Fruit fly (Drosophila melanogaster) whole organism, embryonic: ENCODE results near the gene CG13690.

Source experiments
- ATbp ChIP-seq: fragments of 200-800 bp; sonication (Bioruptor generic); optimal IDR thresholded peaks from 2 replicates; lab custom pipeline; 2017; ENCODE audit warnings: missing biosample characterization, mild to moderate bottlenecking, missing genetic modification characterization, missing genetic modification reagents
- Aef1 ChIP-seq: fragments of 200-800 bp; sonication (Bioruptor generic); IDR thresholded peaks from 3 replicates; pipeline ENCODE4 v1.3.6; 2022; ENCODE audit warnings: missing biosample characterization, missing genetic modification characterization
- Antp ChIP-seq: fragments of 200-800 bp; sonication (Bioruptor generic); optimal IDR thresholded peaks from 3 replicates; lab custom pipeline; 2016; ENCODE audit warnings: missing biosample characterization, missing genetic modification characterization
- Bteb2 ChIP-seq: fragments of 200-800 bp; sonication (Bioruptor generic); optimal IDR thresholded peaks from 2 replicates; lab custom pipeline; 2016; ENCODE audit warnings: missing biosample characterization, missing genetic modification characterization
- CG10147 ChIP-seq: fragments of 200-800 bp; sonication (Bioruptor generic); optimal IDR thresholded peaks from 2 replicates; lab custom pipeline; 2019; ENCODE audit warnings: missing biosample characterization, mild to moderate bottlenecking, missing genetic modification characterization, moderate library complexity
- CG10979 ChIP-seq: fragments of 200-800 bp; sonication (Bioruptor generic); optimal IDR thresholded peaks from 2 replicates; lab custom pipeline; 2018; ENCODE audit warnings: missing biosample characterization, mild to moderate bottlenecking, missing genetic modification characterization, moderate library complexity
- CG12155 ChIP-seq: fragments of 200-800 bp; sonication (Bioruptor generic); optimal IDR thresholded peaks from 3 replicates; lab custom pipeline; 2016; ENCODE audit warnings: missing biosample characterization, missing genetic modification characterization
- CG14667 ChIP-seq: fragments of 200-800 bp; sonication (Bioruptor generic); IDR thresholded peaks from 2 replicates; pipeline ENCODE4 v1.3.6; 2022; ENCODE audit warnings: missing biosample characterization, missing genetic modification characterization
- CG15269 ChIP-seq: fragments of 200-800 bp; sonication (Bioruptor generic); optimal IDR thresholded peaks from 2 replicates; lab custom pipeline; 2018; ENCODE audit warnings: missing biosample characterization, mild to moderate bottlenecking, missing genetic modification characterization, moderate library complexity
- CG15479 ChIP-seq: fragments of 200-800 bp; sonication (Bioruptor generic); optimal IDR thresholded peaks from 3 replicates; lab custom pipeline; 2019; ENCODE audit warnings: missing biosample characterization, mild to moderate bottlenecking, missing genetic modification characterization, moderate library complexity
- CG16815 ChIP-seq: fragments of 200-800 bp; sonication (Bioruptor generic); optimal IDR thresholded peaks from 3 replicates; lab custom pipeline; 2017; ENCODE audit warnings: missing biosample characterization, mild to moderate bottlenecking, missing genetic modification characterization
- CG18262 ChIP-seq: fragments of 200-800 bp; optimal IDR thresholded peaks from 3 replicates; lab custom pipeline; 2019; ENCODE audit warnings: missing biosample characterization, mild to moderate bottlenecking, missing genetic modification characterization, moderate library complexity
- CG18599 ChIP-seq: fragments of 200-800 bp; sonication (Bioruptor generic); optimal IDR thresholded peaks from 3 replicates; lab custom pipeline; 2017; ENCODE audit warnings: missing biosample characterization, missing genetic modification characterization, mild to moderate bottlenecking, moderate library complexity, missing genetic modification reagents
- CG2202 ChIP-seq: fragments of 200-800 bp; sonication (Bioruptor generic); optimal IDR thresholded peaks from 2 replicates; lab custom pipeline; 2018; ENCODE audit warnings: missing biosample characterization, mild to moderate bottlenecking, missing genetic modification characterization
- CG2712 ChIP-seq: fragments of 200-800 bp; optimal IDR thresholded peaks from 3 replicates; lab custom pipeline; 2019; ENCODE audit warnings: missing biosample characterization, mild to moderate bottlenecking, missing genetic modification characterization, moderate library complexity
- CG32767 ChIP-seq: fragments of 200-800 bp; sonication (Bioruptor generic); IDR thresholded peaks from 2 replicates; pipeline ENCODE4 v1.3.6; 2022; ENCODE audit warnings: missing biosample characterization, missing genetic modification characterization
- CG3847 ChIP-seq: fragments of 200-800 bp; sonication (Bioruptor generic); IDR thresholded peaks from 2 replicates; pipeline ENCODE4 v1.3.6; 2022; ENCODE audit warnings: missing biosample characterization, missing genetic modification characterization
- CG4360 ChIP-seq: fragments of 200-800 bp; sonication (Bioruptor generic); IDR thresholded peaks from 2 replicates; pipeline ENCODE4 v1.3.6; 2022; ENCODE audit warnings: missing biosample characterization, missing genetic modification characterization
- CG4424 ChIP-seq: fragments of 200-800 bp; sonication (Bioruptor generic); optimal IDR thresholded peaks from 3 replicates; lab custom pipeline; 2016; ENCODE audit warnings: missing biosample characterization, missing genetic modification characterization
- CG6175 ChIP-seq: fragments of 200-800 bp; sonication (Bioruptor generic); IDR thresholded peaks from 3 replicates; pipeline ENCODE4 v1.3.6; 2022; ENCODE audit warnings: missing biosample characterization, missing genetic modification characterization
- CG6272 ChIP-seq: fragments of 200-800 bp; sonication (Bioruptor generic); IDR thresholded peaks from 2 replicates; pipeline ENCODE4 v1.3.6; 2022; ENCODE audit warnings: missing biosample characterization, missing genetic modification characterization
- CG6791 ChIP-seq: fragments of 200-800 bp; sonication (Bioruptor generic); IDR thresholded peaks from 3 replicates; pipeline ENCODE4 v1.3.6; 2022; ENCODE audit warnings: missing biosample characterization, missing genetic modification characterization; ENCODE audit not compliant: partially characterized antibody
- CG6854 ChIP-seq: fragments of 200-800 bp; sonication (Bioruptor generic); optimal IDR thresholded peaks from 3 replicates; lab custom pipeline; 2017; ENCODE audit warnings: missing biosample characterization, mild to moderate bottlenecking, missing genetic modification characterization
- CG8281 ChIP-seq: fragments of 200-800 bp; sonication (Bioruptor generic); optimal IDR thresholded peaks from 2 replicates; lab custom pipeline; 2018; ENCODE audit warnings: missing biosample characterization, mild to moderate bottlenecking, missing genetic modification characterization, moderate library complexity
- CG8478 ChIP-seq: fragments of >200 bp; optimal IDR thresholded peaks from 2 replicates; lab custom pipeline; 2018
- Dek ChIP-seq: fragments of 200-800 bp; sonication (Bioruptor generic); optimal IDR thresholded peaks from 3 replicates; lab custom pipeline; 2019; ENCODE audit warnings: missing biosample characterization, mild to moderate bottlenecking, missing genetic modification characterization, moderate library complexity
- Dip2 ChIP-seq: fragments of 200-800 bp; sonication (Bioruptor generic); IDR thresholded peaks from 2 replicates; pipeline ENCODE4 v1.3.6; 2022; ENCODE audit warnings: missing biosample characterization, missing genetic modification characterization
- HLH4C ChIP-seq: fragments of 200-800 bp; sonication (Bioruptor generic); IDR thresholded peaks from 3 replicates; pipeline ENCODE4 v1.3.6; 2022; ENCODE audit warnings: missing biosample characterization, missing genetic modification characterization; ENCODE audit not compliant: partially characterized antibody
- Max ChIP-seq: fragments of 200-800 bp; sonication (Bioruptor generic); optimal IDR thresholded peaks from 2 replicates; lab custom pipeline; 2016; ENCODE audit warnings: missing biosample characterization, mild to moderate bottlenecking, missing genetic modification characterization
- Meics ChIP-seq: fragments of 200-800 bp; sonication (Bioruptor generic); optimal IDR thresholded peaks from 2 replicates; lab custom pipeline; 2017; ENCODE audit warnings: missing biosample characterization, mild to moderate bottlenecking, missing genetic modification characterization
- Optix ChIP-seq: fragments of 200-800 bp; sonication (Bioruptor generic); IDR thresholded peaks from 3 replicates; pipeline ENCODE4 v1.3.6; 2022; ENCODE audit warnings: missing biosample characterization, missing genetic modification characterization
- Ptx1 ChIP-seq: fragments of 200-800 bp; sonication (Bioruptor generic); IDR thresholded peaks from 2 replicates; pipeline ENCODE4 v1.3.6; 2022; ENCODE audit warnings: missing biosample characterization, missing genetic modification characterization
- Sin3A ChIP-seq: fragments of >200 bp; optimal IDR thresholded peaks from 2 replicates; lab custom pipeline; 2018
- Sox102F ChIP-seq: fragments of 200-800 bp; sonication (Bioruptor generic); optimal IDR thresholded peaks from 2 replicates; lab custom pipeline; 2018; ENCODE audit warnings: missing biosample characterization, mild to moderate bottlenecking, missing genetic modification characterization, moderate library complexity
- ash1 ChIP-seq: fragments of 200-800 bp; sonication (Bioruptor generic); optimal IDR thresholded peaks from 2 replicates; lab custom pipeline; 2018; ENCODE audit warnings: missing biosample characterization, mild to moderate bottlenecking, missing genetic modification characterization
- az2 ChIP-seq: fragments of 200-800 bp; sonication (Bioruptor generic); optimal IDR thresholded peaks from 3 replicates; lab custom pipeline; 2016; ENCODE audit warnings: missing biosample characterization, missing genetic modification characterization
- bcd ChIP-seq: fragments of 200-800 bp; sonication (Bioruptor generic); optimal IDR thresholded peaks from 2 replicates; lab custom pipeline; 2017; ENCODE audit warnings: missing biosample characterization, mild to moderate bottlenecking, missing genetic modification characterization
- bsh ChIP-seq, 2 experiments: fragments of 200-800 bp; sonication (Bioruptor generic); optimal IDR thresholded peaks; 2 replicates each; lab custom pipeline; 2017 to 2018; ENCODE audit warnings: mild to moderate bottlenecking in 2 of 2, missing biosample characterization in 2 of 2, missing genetic modification characterization in 2 of 2, moderate library complexity in 1 of 2
- crc ChIP-seq: fragments of 200-800 bp; sonication (Bioruptor generic); optimal IDR thresholded peaks from 2 replicates; lab custom pipeline; 2016; ENCODE audit warnings: missing biosample characterization, missing genetic modification characterization
- grau ChIP-seq: fragments of 200-800 bp; optimal IDR thresholded peaks from 3 replicates; lab custom pipeline; 2019; ENCODE audit warnings: missing biosample characterization, mild to moderate bottlenecking, missing genetic modification characterization, moderate library complexity
- kni ChIP-seq: fragments of 200-800 bp; sonication (Bioruptor generic); optimal IDR thresholded peaks from 3 replicates; lab custom pipeline; 2017; ENCODE audit warnings: mild to moderate bottlenecking, missing biosample characterization, missing genetic modification reagents, missing genetic modification characterization
- mam ChIP-seq: fragments of 200-800 bp; sonication (Bioruptor generic); optimal IDR thresholded peaks from 3 replicates; lab custom pipeline; 2016; ENCODE audit warnings: missing biosample characterization, missing genetic modification characterization
- mirr ChIP-seq: fragments of 200-800 bp; sonication (Bioruptor generic); optimal IDR thresholded peaks from 3 replicates; lab custom pipeline; 2018; ENCODE audit warnings: missing biosample characterization, mild to moderate bottlenecking, missing genetic modification characterization
- mld ChIP-seq: fragments of 200-800 bp; sonication (Bioruptor generic); IDR thresholded peaks from 3 replicates; pipeline ENCODE4 v1.3.6; 2022; ENCODE audit warnings: missing biosample characterization, missing genetic modification characterization; ENCODE audit not compliant: partially characterized antibody
- pb ChIP-seq: fragments of 200-800 bp; sonication (Bioruptor generic); optimal IDR thresholded peaks from 3 replicates; lab custom pipeline; 2016; ENCODE audit warnings: missing biosample characterization, missing genetic modification characterization
- slou ChIP-seq: fragments of 200-800 bp; sonication (Bioruptor generic); optimal IDR thresholded peaks from 3 replicates; lab custom pipeline; 2016; ENCODE audit warnings: missing biosample characterization, missing genetic modification characterization
- ssp ChIP-seq: fragments of 200-800 bp; sonication (Bioruptor generic); IDR thresholded peaks from 2 replicates; pipeline ENCODE4 v1.3.6; 2022; ENCODE audit warnings: missing biosample characterization, missing genetic modification characterization
- toy ChIP-seq: fragments of 200-800 bp; sonication (Bioruptor generic); IDR thresholded peaks from 2 replicates; pipeline ENCODE4 v1.3.6; 2022; ENCODE audit warnings: missing biosample characterization, missing genetic modification characterization
- vfl ChIP-seq: fragments of 200-800 bp; sonication (Bioruptor generic); optimal IDR thresholded peaks from 2 replicates; lab custom pipeline; 2016; ENCODE audit warnings: missing biosample characterization, missing genetic modification characterization
- wor ChIP-seq: fragments of 200-800 bp; sonication (Bioruptor generic); IDR thresholded peaks from 2 replicates; pipeline ENCODE4 v1.3.6; 2022; ENCODE audit warnings: missing biosample characterization, missing genetic modification characterization

CG13690 gene

DNA sequence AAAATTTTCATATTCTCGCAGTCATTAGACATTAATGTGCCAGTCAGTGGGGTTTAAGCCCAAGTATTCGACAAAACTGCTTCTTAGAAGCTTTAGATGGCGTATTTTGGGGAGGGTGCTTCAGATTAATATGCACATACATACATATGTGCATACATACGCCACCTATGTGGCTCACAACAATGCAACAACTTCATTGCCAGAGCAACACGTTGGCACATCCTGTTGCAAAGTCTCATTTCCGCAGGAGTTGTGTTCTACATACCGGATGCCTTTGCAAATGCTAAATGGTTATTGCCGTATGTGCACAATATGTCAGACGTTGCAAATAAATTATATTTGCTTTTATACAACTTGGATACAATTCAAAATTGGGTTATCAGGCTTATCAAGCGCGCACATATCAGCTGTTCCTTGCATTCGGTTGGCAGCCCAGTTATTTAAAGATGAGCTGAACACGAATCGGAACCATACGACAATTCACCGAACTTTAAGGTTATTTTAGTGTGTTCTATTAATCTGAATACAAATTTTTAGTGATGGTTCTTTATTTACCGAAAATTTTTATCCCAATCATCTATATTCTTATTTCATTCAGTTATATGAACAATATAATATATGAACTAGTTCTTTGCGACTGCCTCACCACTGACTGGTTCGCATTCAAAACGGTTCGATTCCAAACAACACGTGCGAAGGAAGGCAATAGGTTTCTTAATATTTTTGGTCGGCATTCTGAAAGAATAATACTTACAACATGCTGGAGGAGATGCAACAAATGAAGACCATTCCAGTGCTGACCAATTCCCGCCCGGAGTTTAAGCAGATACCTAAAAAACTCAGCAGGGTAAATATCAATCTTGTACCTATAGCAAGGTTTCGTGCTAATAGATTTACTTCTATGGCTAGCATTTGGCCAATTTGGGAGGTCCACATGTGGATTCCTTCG, 15.6 kb downstream of the CG13690 start, which contains the start of gene Polr1B (continued):
- TF ChIP-seq Meics (no peak), CG32767 (GFP tag; lab: Robert Waterston, UW) (no peak), ash1 (GFP tag; lab: Kevin White, UChicago) (no peak), Sin3A (lab: Kevin White, UChicago) (peak; percentile 68), CG6175 (no peak), CG10147 (GFP tag; lab: Kevin White, UChicago) (no peak), CG16815 (no peak), CG15479 (GFP tag; lab: Kevin White, UChicago) (no peak), Bteb2 (GFP tag; lab: Kevin White, UChicago) (no peak), CG2712 (tag; lab: Kevin White, UChicago) (peak; percentile 54), slou (GFP tag; lab: Kevin White, UChicago) (no peak), bcd (GFP tag; lab: Kevin White, UChicago) (no peak), Dek (tag; lab: Kevin White, UChicago) (peak; percentile 27), Ptx1 (GFP tag; lab: Robert Waterston, UW) (no peak), CG14667 (GFP tag; lab: Robert Waterston, UW) (no peak), Max (peak; percentile 80), Antp (GFP tag; lab: Kevin White, UChicago) (no peak), kni (GFP tag; lab: Kevin White, UChicago) (peak; percentile 34), CG10979 (tag; lab: Kevin White, UChicago) (no peak), Dip2 (GFP tag; lab: Robert Waterston, UW) (no peak), ATbp (no peak), CG18599 (GFP tag; lab: Kevin White, UChicago) (no peak), CG12155 (no peak), bsh (GFP tag; optimal IDR thresholded peaks at IDR 0.05; lab: Kevin White, UChicago) (no peak), toy (GFP tag; lab: Robert Waterston, UW) (no peak), HLH4C (GFP tag; lab: Robert Waterston, UW) (peak; percentile 47; the same call in 2 of the 3 replicates), wor (GFP tag; lab: Robert Waterston, UW) (no peak), CG4360 (GFP tag; lab: Robert Waterston, UW) (no peak), Optix (GFP tag; lab: Robert Waterston, UW) (no peak), CG8281 (tag; lab: Kevin White, UChicago) (no peak), Aef1 (no peak), grau (tag; lab: Kevin White, UChicago) (no peak), CG18262 (peak; percentile 24), CG4424 (GFP tag; lab: Kevin White, UChicago) (no peak), CG3847 (peak; percentile 62; the same call in 1 of the 2 replicates), CG15269 (tag; lab: Kevin White, UChicago) (no peak), mld (GFP tag; lab: Robert Waterston, UW) (no peak; the same call in 2 of the 3 replicates), CG6854 (GFP tag; lab: Kevin White, UChicago) (no peak), az2 (GFP tag; lab: Kevin White, UChicago) (no peak), Sox102F (GFP tag; lab: Kevin White, UChicago) (no peak), CG2202 (tag; lab: Kevin White, UChicago) (no peak), CG8478 (no peak), pb (GFP tag; lab: Kevin White, UChicago) (no peak), mam (no peak), CG6791 (no peak), crc (GFP tag; lab: Kevin White, UChicago) (no peak), mirr (GFP tag; lab: Kevin White, UChicago) (no peak), vfl (no peak), CG6272 (GFP tag; lab: Robert Waterston, UW) (no peak), ssp (GFP tag; lab: Robert Waterston, UW) (no peak)
